Fruit fly (Drosophila melanogaster) whole organism, embryonic: ENCODE data around the gene dUTPase.

ENCODE experiments used
- Awh ChIP-seq: fragments of 200-800 bp; sonication (Bioruptor generic); IDR thresholded peaks from 2 replicates; pipeline ENCODE4, ENCODE4 v1.3.6; 2022; ENCODE audit warnings: missing biosample characterization, missing genetic modification characterization
- Bdp1 ChIP-seq: fragments of 200-800 bp; sonication (Bioruptor generic); optimal IDR thresholded peaks from 3 replicates; lab custom pipeline; 2016; ENCODE audit warnings: missing biosample characterization, missing genetic modification characterization
- CG10209 ChIP-seq: fragments of 200-800 bp; sonication (Bioruptor generic); optimal IDR thresholded peaks from 3 replicates; lab custom pipeline; 2017; ENCODE audit warnings: missing biosample characterization, mild to moderate bottlenecking, missing genetic modification characterization, missing genetic modification reagents
- CG10321 ChIP-seq: fragments of 200-800 bp; sonication (Bioruptor generic); IDR thresholded peaks from 2 replicates; pipeline ENCODE4 v1.3.6; 2022; ENCODE audit warnings: missing biosample characterization, missing genetic modification characterization
- CG11695 ChIP-seq: fragments of 200-800 bp; sonication (Bioruptor generic); IDR thresholded peaks from 3 replicates; pipeline ENCODE4 v1.3.6; 2022; ENCODE audit warnings: missing biosample characterization, missing genetic modification characterization
- CG12391 ChIP-seq: fragments of 200-800 bp; sonication (Bioruptor generic); optimal IDR thresholded peaks from 3 replicates; lab custom pipeline; 2018; ENCODE audit warnings: missing biosample characterization, mild to moderate bottlenecking, missing genetic modification characterization, moderate library complexity
- CG12942 ChIP-seq: fragments of 200-800 bp; sonication (Bioruptor generic); optimal IDR thresholded peaks from 3 replicates; lab custom pipeline; 2016; ENCODE audit warnings: missing biosample characterization, missing genetic modification characterization
- CG13624 ChIP-seq: fragments of 200-800 bp; sonication (Bioruptor generic); optimal IDR thresholded peaks from 2 replicates; lab custom pipeline; 2016; ENCODE audit warnings: missing biosample characterization, missing genetic modification characterization
- CG14667 ChIP-seq: fragments of 200-800 bp; sonication (Bioruptor generic); IDR thresholded peaks from 2 replicates; pipeline ENCODE4 v1.3.6; 2022; ENCODE audit warnings: missing biosample characterization, missing genetic modification characterization
- CG15011 ChIP-seq: fragments of 200-800 bp; sonication (Bioruptor generic); optimal IDR thresholded peaks from 3 replicates; lab custom pipeline; 2018; ENCODE audit warnings: missing biosample characterization, mild to moderate bottlenecking, missing genetic modification characterization
- CG16815 ChIP-seq: fragments of 200-800 bp; sonication (Bioruptor generic); optimal IDR thresholded peaks from 3 replicates; lab custom pipeline; 2017; ENCODE audit warnings: missing biosample characterization, mild to moderate bottlenecking, missing genetic modification characterization
- CG17385 ChIP-seq: fragments of 200-800 bp; sonication (Bioruptor generic); optimal IDR thresholded peaks from 3 replicates; lab custom pipeline; 2018; ENCODE audit warnings: missing biosample characterization, mild to moderate bottlenecking, missing genetic modification characterization
- CG2678 ChIP-seq: fragments of 200-800 bp; sonication (Bioruptor generic); optimal IDR thresholded peaks from 3 replicates; lab custom pipeline; 2019; ENCODE audit warnings: missing biosample characterization, mild to moderate bottlenecking, missing genetic modification characterization, moderate library complexity
- CG2889 ChIP-seq: fragments of 200-800 bp; sonication (Bioruptor generic); IDR thresholded peaks from 3 replicates; pipeline ENCODE4 v1.3.6; 2022; ENCODE audit warnings: missing biosample characterization, missing genetic modification characterization
- CG30403 ChIP-seq: fragments of 200-800 bp; sonication (Bioruptor generic); optimal IDR thresholded peaks from 3 replicates; lab custom pipeline; 2016; ENCODE audit warnings: missing biosample characterization, missing genetic modification characterization
- CG31224 ChIP-seq: fragments of 200-800 bp; sonication (Bioruptor generic); IDR thresholded peaks from 2 replicates; pipeline ENCODE4 v1.3.6; 2022; ENCODE audit warnings: missing biosample characterization, missing genetic modification characterization
- CG31365 ChIP-seq: fragments of 200-800 bp; sonication (Bioruptor generic); optimal IDR thresholded peaks from 2 replicates; lab custom pipeline; 2018; ENCODE audit warnings: missing biosample characterization, mild to moderate bottlenecking, missing genetic modification characterization
- CG33213 ChIP-seq: fragments of 200-800 bp; sonication (Bioruptor generic); optimal IDR thresholded peaks from 3 replicates; lab custom pipeline; 2016; ENCODE audit warnings: missing biosample characterization, missing genetic modification characterization
- CG6689 ChIP-seq: fragments of 200-800 bp; sonication (Bioruptor generic); IDR thresholded peaks from 2 replicates; pipeline ENCODE4 v1.3.6; 2022; ENCODE audit warnings: missing biosample characterization, missing genetic modification characterization
- CG7357 ChIP-seq: fragments of 200-800 bp; sonication (Bioruptor generic); IDR thresholded peaks from 3 replicates; pipeline ENCODE4 v1.3.6; 2022; ENCODE audit warnings: missing biosample characterization, missing genetic modification characterization
- CG7745 ChIP-seq: fragments of 200-800 bp; sonication (Bioruptor generic); optimal IDR thresholded peaks from 2 replicates; lab custom pipeline; 2018; ENCODE audit warnings: missing biosample characterization, mild to moderate bottlenecking, missing genetic modification characterization, moderate library complexity
- CG7839 ChIP-seq: fragments of 200-800 bp; sonication (Bioruptor generic); optimal IDR thresholded peaks from 3 replicates; lab custom pipeline; 2018; ENCODE audit warnings: missing biosample characterization, mild to moderate bottlenecking, missing genetic modification characterization, moderate library complexity
- CG8281 ChIP-seq: fragments of 200-800 bp; sonication (Bioruptor generic); optimal IDR thresholded peaks from 2 replicates; lab custom pipeline; 2018; ENCODE audit warnings: missing biosample characterization, mild to moderate bottlenecking, missing genetic modification characterization, moderate library complexity
- CG8290 ChIP-seq, 3 experiments: fragments of 200-800 bp; sonication (Bioruptor generic); optimal IDR thresholded peaks; 2 replicates each; lab custom pipeline; 2016 to 2019; ENCODE audit warnings: missing biosample characterization in 3 of 3, missing genetic modification characterization in 3 of 3, mild to moderate bottlenecking in 2 of 3, moderate library complexity in 1 of 3
- CG9797 ChIP-seq: fragments of 200-800 bp; sonication (Bioruptor generic); optimal IDR thresholded peaks from 3 replicates; lab custom pipeline; 2018; ENCODE audit warnings: missing biosample characterization, mild to moderate bottlenecking, missing genetic modification characterization
- CG9932 ChIP-seq: fragments of 200-800 bp; sonication (Bioruptor generic); IDR thresholded peaks from 2 replicates; pipeline ENCODE4 v1.3.6; 2022; ENCODE audit warnings: missing biosample characterization, missing genetic modification characterization
- CTCF ChIP-seq: fragments of 200-800 bp; sonication (Bioruptor generic); optimal IDR thresholded peaks from 2 replicates; lab custom pipeline; 2017; ENCODE audit warnings: missing biosample characterization, mild to moderate bottlenecking, missing genetic modification characterization, moderate library complexity
- E2f1 ChIP-seq: fragments of 200-800 bp; sonication (Bioruptor generic); IDR thresholded peaks from 2 replicates; pipeline ENCODE4 v1.3.6; 2022; ENCODE audit warnings: missing biosample characterization, missing genetic modification characterization
- Fer1 ChIP-seq: fragments of 200-800 bp; sonication (Bioruptor generic); optimal IDR thresholded peaks from 2 replicates; lab custom pipeline; 2017; ENCODE audit warnings: missing biosample characterization, mild to moderate bottlenecking, missing genetic modification characterization
- HLH3B ChIP-seq: fragments of 200-800 bp; sonication (Bioruptor generic); IDR thresholded peaks from 2 replicates; pipeline ENCODE4 v1.3.6; 2022; ENCODE audit warnings: missing biosample characterization, missing genetic modification characterization
- Lim3 ChIP-seq: fragments of 200-800 bp; sonication (Bioruptor generic); IDR thresholded peaks from 2 replicates; pipeline ENCODE4 v1.3.6; 2022; ENCODE audit warnings: missing biosample characterization, missing genetic modification characterization
- MBD-R2 ChIP-seq: fragments of 200-800 bp; sonication (Bioruptor generic); IDR thresholded peaks from 2 replicates; pipeline ENCODE4 v1.3.6; 2022; ENCODE audit warnings: missing biosample characterization, missing genetic modification characterization
- MTF-1 ChIP-seq: fragments of 200-800 bp; sonication (Bioruptor generic); optimal IDR thresholded peaks from 2 replicates; lab custom pipeline; 2018; ENCODE audit warnings: missing biosample characterization, mild to moderate bottlenecking, missing genetic modification characterization, borderline replicate concordance
- Myb ChIP-seq: fragments of 200-800 bp; sonication (Bioruptor generic); optimal IDR thresholded peaks from 2 replicates; lab custom pipeline; 2016; ENCODE audit warnings: missing biosample characterization, missing genetic modification characterization
- Sox100B ChIP-seq: fragments of 200-800 bp; sonication (Bioruptor generic); optimal IDR thresholded peaks from 3 replicates; lab custom pipeline; 2018; ENCODE audit warnings: missing biosample characterization, mild to moderate bottlenecking, missing genetic modification characterization
- Spps ChIP-seq: fragments of 200-800 bp; sonication (Bioruptor generic); optimal IDR thresholded peaks from 2 replicates; lab custom pipeline; 2018; ENCODE audit warnings: missing biosample characterization, mild to moderate bottlenecking, missing genetic modification characterization
- ase ChIP-seq: fragments of 200-800 bp; sonication (Bioruptor generic); IDR thresholded peaks from 3 replicates; pipeline ENCODE4 v1.3.6; 2022; ENCODE audit warnings: missing biosample characterization, missing genetic modification characterization
- chn ChIP-seq: fragments of 200-800 bp; sonication (Bioruptor generic); optimal IDR thresholded peaks from 2 replicates; lab custom pipeline; 2016; ENCODE audit warnings: missing biosample characterization, missing genetic modification characterization
- disco-r ChIP-seq: fragments of 200-800 bp; sonication (Bioruptor generic); optimal IDR thresholded peaks from 2 replicates; lab custom pipeline; 2016; ENCODE audit warnings: missing biosample characterization, missing genetic modification characterization
- fd102C ChIP-seq: fragments of 200-800 bp; sonication (Bioruptor generic); optimal IDR thresholded peaks from 2 replicates; lab custom pipeline; 2018; ENCODE audit warnings: missing biosample characterization, mild to moderate bottlenecking, missing genetic modification characterization, moderate library complexity
- gfzf ChIP-seq: fragments of 200-800 bp; sonication (Bioruptor generic); optimal IDR thresholded peaks from 2 replicates; lab custom pipeline; 2016; ENCODE audit warnings: missing biosample characterization, mild to moderate bottlenecking, missing genetic modification characterization, moderate library complexity
- hkb ChIP-seq, 2 experiments: fragments of 200-800 bp in 1 of 2; fragments of >200 bp in 1 of 2; sonication (Bioruptor generic) in 1 of 2; IDR thresholded peaks in 1 of 2; optimal IDR thresholded peaks in 1 of 2; 2 replicates each; pipeline versions ENCODE4 v1.3.6 to Lab custom; 2017 to 2022; ENCODE audit warnings: missing biosample characterization in 1 of 2, missing genetic modification characterization in 1 of 2
- nmo ChIP-seq: fragments of 200-800 bp; sonication (Bioruptor generic); optimal IDR thresholded peaks from 2 replicates; lab custom pipeline; 2018; ENCODE audit warnings: missing biosample characterization, mild to moderate bottlenecking, missing genetic modification characterization, moderate library complexity
- phol ChIP-seq: fragments of 200-800 bp; sonication (Bioruptor generic); optimal IDR thresholded peaks from 3 replicates; lab custom pipeline; 2018; ENCODE audit warnings: missing biosample characterization, mild to moderate bottlenecking, missing genetic modification characterization, moderate library complexity
- pnt ChIP-seq: fragments of 200-800 bp; sonication (Bioruptor generic); optimal IDR thresholded peaks from 3 replicates; lab custom pipeline; 2016; ENCODE audit warnings: missing biosample characterization, missing genetic modification characterization
- scrt ChIP-seq: fragments of 200-800 bp; sonication (Bioruptor generic); optimal IDR thresholded peaks from 2 replicates; lab custom pipeline; 2018; ENCODE audit warnings: missing biosample characterization, mild to moderate bottlenecking, missing genetic modification characterization, moderate library complexity
- stwl ChIP-seq: fragments of 200-800 bp; sonication (Bioruptor generic); optimal IDR thresholded peaks from 3 replicates; lab custom pipeline; 2018; ENCODE audit warnings: missing biosample characterization, mild to moderate bottlenecking, missing genetic modification characterization, moderate library complexity
- tin ChIP-seq: fragments of 200-800 bp; sonication (Bioruptor generic); optimal IDR thresholded peaks from 3 replicates; lab custom pipeline; 2016; ENCODE audit warnings: missing biosample characterization, missing genetic modification characterization
- usp ChIP-seq: fragments of >200 bp; optimal IDR thresholded peaks from 2 replicates; lab custom pipeline; 2017; ENCODE audit warnings: missing biosample characterization, missing genetic modification characterization
- vfl ChIP-seq: fragments of 200-800 bp; sonication (Bioruptor generic); optimal IDR thresholded peaks from 2 replicates; lab custom pipeline; 2016; ENCODE audit warnings: missing biosample characterization, missing genetic modification characterization
- zfh1 ChIP-seq: fragments of 200-800 bp; sonication (Bioruptor generic); IDR thresholded peaks from 3 replicates; pipeline ENCODE4 v1.3.6; 2022; ENCODE audit warnings: missing biosample characterization, missing genetic modification characterization

Gene dUTPase

DNA sequence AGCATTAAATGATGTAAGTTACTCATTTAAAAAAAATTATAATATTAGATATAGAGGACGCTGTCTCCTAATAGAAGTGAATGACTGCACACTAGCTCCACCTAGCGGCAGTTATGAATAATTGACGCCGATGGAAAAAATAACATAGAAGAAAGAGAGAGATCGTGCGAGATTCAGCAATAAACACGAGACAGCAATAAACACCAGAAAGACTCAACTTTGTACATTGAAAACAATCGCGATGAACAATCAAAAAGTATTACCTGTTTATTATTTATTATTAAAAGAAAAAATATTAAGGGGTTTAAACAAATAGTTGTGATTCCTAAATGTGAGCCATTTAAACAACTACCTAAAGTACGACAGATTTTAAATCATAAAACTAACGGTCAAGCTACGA lies 25.0 kb upstream of the dUTPase start (continued):
- peak; percentile 54 for TF ChIP-seq phol (tag; lab: Kevin White, UChicago)
- TF ChIP-seq Myb (GFP tag; lab: Kevin White, UChicago), result no peak
- TF ChIP-seq CG15011, result peak; percentile 7
- TF ChIP-seq CG2678, result peak; percentile 66
- TF ChIP-seq pnt, result no peak
- no peak for TF ChIP-seq CG16815 (GFP tag; lab: Kevin White, UChicago)
- peak; percentile 17; the same call in 1 of the 2 replicates for TF ChIP-seq MBD-R2 (GFP tag; lab: Robert Waterston, UW)
- no peak for TF ChIP-seq CG2889 (GFP tag; lab: Robert Waterston, UW)
- TF ChIP-seq Lim3 (GFP tag; lab: Robert Waterston, UW), result no peak
- no peak for TF ChIP-seq vfl
- TF ChIP-seq Sox100B (GFP tag; lab: Kevin White, UChicago), result peak; percentile 38
- 0 out of 3 replicates have a peak, but pooled peaks have one; percentile 43 for TF ChIP-seq CG7357 (GFP tag; lab: Robert Waterston, UW)
- TF ChIP-seq chn (GFP tag; lab: Kevin White, UChicago), result no peak
- TF ChIP-seq CG10209 (GFP tag; lab: Kevin White, UChicago), result no peak
- no peak for TF ChIP-seq CG31365 (tag; lab: Kevin White, UChicago)
- TF ChIP-seq CG6689 (GFP tag; lab: Robert Waterston, UW), result peak; percentile 63
- peak; percentile 58; the same call in 1 of the 3 replicates for TF ChIP-seq CG11695 (GFP tag; lab: Robert Waterston, UW)
- TF ChIP-seq CG30403 (GFP tag; lab: Kevin White, UChicago), result no peak
- peak; percentile 97 for TF ChIP-seq CTCF (GFP tag; lab: Kevin White, UChicago)
- peak; percentile 7 for TF ChIP-seq CG8281 (tag; lab: Kevin White, UChicago)
- no peak for TF ChIP-seq hkb (optimal IDR thresholded peaks at IDR 0.05; lab: Kevin White, UChicago)
- peak; percentile 82 for TF ChIP-seq hkb (GFP tag; IDR thresholded peaks at IDR 0.05; lab: Robert Waterston, UW)
- peak; percentile 47 for TF ChIP-seq Fer1 (GFP tag; lab: Kevin White, UChicago)
- TF ChIP-seq CG7745, result no peak
- TF ChIP-seq ase, result peak; percentile 61; the same call in 2 of the 3 replicates
- no peak for TF ChIP-seq Bdp1 (GFP tag; lab: Kevin White, UChicago)
- TF ChIP-seq CG12391 (tag; lab: Kevin White, UChicago), result peak; percentile 7
- peak; percentile 38; the same call in 1 of the 2 replicates for TF ChIP-seq CG14667 (GFP tag; lab: Robert Waterston, UW)
- no peak for TF ChIP-seq usp (GFP tag; lab: Kevin White, UChicago)
- TF ChIP-seq CG9932 (GFP tag; lab: Robert Waterston, UW), result peak; percentile 58
- TF ChIP-seq CG13624 (GFP tag; lab: Kevin White, UChicago), result peak; percentile 3
- peak; percentile 76 for TF ChIP-seq CG8290 (GFP tag; optimal IDR thresholded peaks at IDR 0.05; lab: Kevin White, UChicago)
- TF ChIP-seq CG8290 (tag; optimal IDR thresholded peaks at IDR 0.05; lab: Kevin White, UChicago), result no peak
- no peak for TF ChIP-seq gfzf
- peak; percentile 66 for TF ChIP-seq stwl
- TF ChIP-seq CG10321 (GFP tag; lab: Robert Waterston, UW), result peak; percentile 72
- no peak for TF ChIP-seq CG9797 (GFP tag; lab: Kevin White, UChicago)
- TF ChIP-seq CG12942 (GFP tag; lab: Kevin White, UChicago), result no peak
- peak; percentile 25; the same call in 1 of the 2 replicates for TF ChIP-seq CG31224 (GFP tag; lab: Robert Waterston, UW)
- peak; percentile 51 for TF ChIP-seq tin
- TF ChIP-seq scrt, result peak; percentile 6
- peak; percentile 30; the same call in 1 of the 2 replicates for TF ChIP-seq HLH3B (GFP tag; lab: Robert Waterston, UW)
- peak; percentile 1 for TF ChIP-seq MTF-1 (GFP tag; lab: Kevin White, UChicago)
- TF ChIP-seq CG17385 (GFP tag; lab: Kevin White, UChicago), result no peak
- TF ChIP-seq E2f1, result peak; percentile 39; the same call in 1 of the 2 replicates
- TF ChIP-seq nmo (GFP tag; lab: Kevin White, UChicago), result peak; percentile 48
- TF ChIP-seq zfh1 (GFP tag; lab: Robert Waterston, UW), result 0 out of 3 replicates have a peak, but pooled peaks have one; percentile 47
- TF ChIP-seq disco-r, result no peak
- TF ChIP-seq fd102C (GFP tag; lab: Kevin White, UChicago), result no peak
- peak; percentile 13 for TF ChIP-seq CG33213 (GFP tag; lab: Kevin White, UChicago)
- TF ChIP-seq Awh (GFP tag; lab: Robert Waterston, UW), result peak; percentile 48; the same call in 1 of the 2 replicates
- TF ChIP-seq CG7839 (tag; lab: Kevin White, UChicago), result no peak
- TF ChIP-seq Spps (tag; lab: Kevin White, UChicago), result peak; percentile 38
